Worm (Caenorhabditis elegans): ENCODE results near the gene sqv-4.

DNA sequence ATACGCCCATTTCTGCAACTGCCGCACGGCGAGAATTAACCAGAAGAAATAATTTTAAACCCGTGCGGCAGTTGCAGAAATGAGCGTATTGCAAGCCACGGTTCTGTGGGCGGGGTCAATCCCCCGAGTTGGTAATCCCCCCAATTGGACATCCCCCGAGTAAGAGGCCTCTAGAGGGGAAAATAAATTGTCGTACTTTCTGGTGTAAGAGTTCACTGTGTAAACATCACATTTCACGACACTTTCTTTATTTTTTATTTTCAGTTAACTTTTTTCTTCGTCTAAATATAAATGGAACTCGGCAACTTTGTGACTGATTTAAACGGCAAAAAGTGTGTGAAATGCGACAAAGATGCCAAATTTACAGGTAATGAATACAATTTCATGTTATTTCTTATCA is 3.3 kb downstream of the sqv-4 start, which contains the start of gene tut-2:
- no peak for TF ChIP-seq tbx-2 (tag; optimal IDR thresholded peaks at IDR 0.05)
- TF ChIP-seq F13H6.1 (tag; optimal IDR thresholded peaks at IDR 0.05): no peak
- no peak for TF ChIP-seq ceh-14 (tag; optimal IDR thresholded peaks at IDR 0.05)
- TF ChIP-seq dmd-4 (tag; optimal IDR thresholded peaks at IDR 0.05; ENCODE audit: borderline replicate concordance): no peak
- no peak for TF ChIP-seq K09A11.1 (tag; optimal IDR thresholded peaks at IDR 0.05; ENCODE audit: insufficient read depth)
- no peak for TF ChIP-seq hlh-13 (GFP tag; optimal IDR thresholded peaks at IDR 0.05)
- TF ChIP-seq unc-86 (tag; optimal IDR thresholded peaks at IDR 0.05): no peak
